Worm (Caenorhabditis elegans) whole organism, midembryonic: ENCODE measurements around the gene F25D1.3.

Source experiments
- T22C8.4 ChIP-seq: fragments of 200-800 bp; sonication (Bioruptor generic); IDR thresholded peaks from 2 replicates; pipeline ENCODE4 v1.3.6; 2022; ENCODE audit warnings: missing genetic modification characterization, missing compliant biosample characterization
- cog-1 ChIP-seq: sonication (generic microtip); optimal IDR thresholded peaks from 2 replicates; lab custom pipeline; 2016; ENCODE audit warnings: missing genetic modification characterization, missing compliant biosample characterization
- flt-1 ChIP-seq: fragments of 200-800 bp; sonication (Bioruptor generic); IDR thresholded peaks from 2 replicates; pipeline ENCODE4 v1.3.6; 2022; ENCODE audit warnings: missing genetic modification characterization, missing compliant biosample characterization
- klf-2 ChIP-seq: fragments of 200-800 bp; sonication (Bioruptor generic); conservative IDR thresholded peaks from 2 replicates; pipeline ENCODE4 v1.3.6; 2022; ENCODE audit warnings: missing genetic modification reagents, missing genetic modification characterization, missing compliant biosample characterization
- med-1 ChIP-seq: sonication (generic microtip); optimal IDR thresholded peaks from 2 replicates; lab custom pipeline; 2017; ENCODE audit warnings: missing genetic modification characterization, mild to moderate bottlenecking, missing compliant biosample characterization, antibody characterized with exemption, missing genetic modification reagents; ENCODE audit not compliant: insufficient read depth
- ref-1 ChIP-seq: fragments of 200-800 bp; sonication (Bioruptor generic); conservative IDR thresholded peaks from 2 replicates; pipeline ENCODE4 v1.3.6; 2022; ENCODE audit warnings: missing genetic modification reagents, missing genetic modification characterization, missing compliant biosample characterization
- tab-1 ChIP-seq: fragments of 200-800 bp; sonication (Bioruptor generic); IDR thresholded peaks from 2 replicates; pipeline ENCODE4 v1.3.6; 2022; ENCODE audit warnings: missing genetic modification characterization, missing compliant biosample characterization
- ztf-23 ChIP-seq: fragments of 200-800 bp; sonication (Bioruptor generic); IDR thresholded peaks from 2 replicates; pipeline ENCODE4 v1.3.6; 2022; ENCODE audit warnings: missing genetic modification reagents, missing genetic modification characterization, missing compliant biosample characterization
- ztf-29 ChIP-seq: fragments of 200-800 bp; sonication (Bioruptor generic); IDR thresholded peaks from 2 replicates; pipeline ENCODE4 v1.3.6; 2022; ENCODE audit warnings: missing genetic modification reagents, missing genetic modification characterization, missing compliant biosample characterization

DNA sequence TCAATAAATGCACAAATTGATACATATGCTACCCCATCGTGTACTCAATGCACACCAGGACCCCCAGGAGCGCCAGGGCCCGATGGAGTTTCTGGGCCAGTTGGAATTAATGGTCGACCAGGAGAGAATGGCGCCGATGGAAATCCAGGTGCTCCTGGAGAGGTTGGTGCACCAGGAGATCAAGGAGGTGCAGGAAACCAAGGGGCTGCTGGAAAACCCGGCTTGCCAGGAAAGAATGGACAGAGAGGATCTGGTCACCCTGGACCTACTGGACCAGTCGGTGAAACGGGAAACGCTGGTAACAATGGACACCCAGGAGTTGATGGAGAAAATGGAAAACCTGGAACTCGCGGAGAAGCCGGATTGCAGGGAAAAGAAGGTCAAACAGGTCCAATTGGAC, 33.1 kb downstream of the F25D1.3 start:
- TF ChIP-seq tab-1 (GFP tag; lab: Robert Waterston, UW) (no peak), flt-1 (no peak), ref-1 (GFP tag; lab: Robert Waterston, UW) (no peak), cog-1 (tag; lab: Kevin White, UChicago) (no peak), ztf-23 (no peak), klf-2 (GFP tag; lab: Robert Waterston, UW) (no peak), T22C8.4 (no peak), med-1 (GFP tag; lab: Kevin White, UChicago) (no peak), ztf-29 (GFP tag; lab: Robert Waterston, UW) (no peak)
